Fruit fly (Drosophila melanogaster) Kc167 (cell line): ENCODE measurements around the gene CG15515.
"Not testable (repeated sequence)": the region's sequence is repeated elsewhere in the genome, so short reads cannot be mapped to it uniquely, and the experiment has no call there.

Experiments used
- Myc ChIP-seq: fragments of >200 bp; optimal IDR thresholded peaks from 2 replicates; lab custom pipeline; 2017; ENCODE audit warnings: missing external identifiers
- Sin3A ChIP-seq: fragments of >200 bp; optimal IDR thresholded peaks from 2 replicates; lab custom pipeline; 2018; ENCODE audit warnings: missing external identifiers
- h ChIP-seq: fragments of >200 bp; optimal IDR thresholded peaks from 3 replicates; lab custom pipeline; 2018; ENCODE audit warnings: missing external identifiers
- insv ChIP-seq: fragments of >200 bp; optimal IDR thresholded peaks from 3 replicates; lab custom pipeline; 2018; ENCODE audit warnings: missing external identifiers
- psq ChIP-seq: fragments of >200 bp; optimal IDR thresholded peaks from 2 replicates; lab custom pipeline; 2017; ENCODE audit warnings: missing external identifiers
- ttk ChIP-seq: sonication (Bioruptor generic); optimal IDR thresholded peaks from 2 replicates; lab custom pipeline; 2017; ENCODE audit warnings: missing external identifiers

Gene CG15515

DNA sequence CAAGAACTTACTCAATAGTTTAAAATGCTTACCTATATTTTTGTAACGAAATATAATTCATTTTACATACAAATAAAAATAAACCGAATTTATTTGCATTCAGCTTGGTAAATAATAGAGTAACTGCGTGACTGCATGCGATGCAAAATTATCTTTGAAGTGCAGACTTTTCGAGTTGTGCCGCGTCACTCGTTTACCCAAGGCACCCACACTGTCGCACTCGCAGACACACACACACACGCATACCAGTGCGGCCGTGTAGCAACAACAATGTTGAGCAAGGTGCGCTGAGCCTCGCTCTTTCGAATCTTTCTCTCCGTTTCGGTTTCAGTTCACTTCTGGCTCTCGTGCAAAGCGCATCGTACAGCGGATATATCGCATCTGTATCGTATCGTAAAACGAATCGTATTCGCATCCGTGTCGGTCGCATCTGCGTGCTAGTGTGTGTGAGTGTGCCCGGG is 28.5 kb upstream of the CG15515 start, which contains the start of gene CG31038:
Gene CG31038 (plus strand): TSS at position 327 of the 461 bp plus-strand sequence.
- TF ChIP-seq ttk (lab: Kevin White, UChicago) (no peak), psq (no peak), Sin3A (no peak), h (no peak), insv (lab: Kevin White, UChicago) (no peak)

DNA sequence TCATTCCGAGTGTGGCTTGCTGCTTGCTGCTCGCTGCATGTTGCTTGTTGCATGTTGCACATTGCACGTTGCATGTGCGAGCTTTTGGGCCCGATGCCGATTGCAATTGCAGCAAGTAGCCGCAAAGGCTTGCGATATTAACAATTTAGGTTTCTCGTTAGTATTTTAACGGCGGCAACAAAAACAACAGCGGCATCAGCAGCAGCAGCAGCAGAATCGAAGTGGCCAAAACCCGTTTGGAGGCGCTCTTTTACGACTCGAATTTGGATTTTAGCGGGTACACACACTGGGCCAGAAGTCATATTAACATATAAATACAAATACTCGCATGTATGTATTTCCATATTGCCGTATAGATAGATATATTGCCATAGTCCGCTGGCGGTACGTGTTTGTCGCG is 25.0 kb upstream of the CG15515 start:
- TF ChIP-seq h (no peak), Sin3A (no peak), Myc (lab: Kevin White, UChicago) (no peak), insv (lab: Kevin White, UChicago) (no peak), ttk (lab: Kevin White, UChicago) (no peak), psq (no peak)

DNA sequence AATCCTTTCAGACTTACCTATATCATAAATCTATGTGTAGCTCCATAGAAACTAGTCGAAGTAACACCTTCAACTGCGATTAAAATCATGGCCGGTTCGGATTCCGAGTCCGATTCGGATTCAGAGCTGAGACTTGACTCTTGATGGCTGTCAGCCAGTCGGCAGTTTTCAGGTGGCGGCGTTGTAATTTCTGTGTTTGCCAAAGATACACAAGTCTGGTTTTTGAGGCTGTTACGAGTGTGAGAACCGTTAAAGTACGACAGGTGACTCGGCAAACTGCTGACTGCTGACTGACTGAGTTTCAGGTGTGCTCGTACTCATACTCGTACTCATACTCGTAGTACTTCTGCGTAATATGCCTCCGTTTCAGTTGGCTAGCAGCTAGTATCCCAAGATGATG is 14.1 kb upstream of the CG15515 start:
- TF ChIP-seq insv (lab: Kevin White, UChicago) = no peak
- no peak for TF ChIP-seq psq
- no peak for TF ChIP-seq Myc (lab: Kevin White, UChicago)
- TF ChIP-seq ttk (lab: Kevin White, UChicago) = no peak
- no peak for TF ChIP-seq h
- no peak for TF ChIP-seq Sin3A

DNA sequence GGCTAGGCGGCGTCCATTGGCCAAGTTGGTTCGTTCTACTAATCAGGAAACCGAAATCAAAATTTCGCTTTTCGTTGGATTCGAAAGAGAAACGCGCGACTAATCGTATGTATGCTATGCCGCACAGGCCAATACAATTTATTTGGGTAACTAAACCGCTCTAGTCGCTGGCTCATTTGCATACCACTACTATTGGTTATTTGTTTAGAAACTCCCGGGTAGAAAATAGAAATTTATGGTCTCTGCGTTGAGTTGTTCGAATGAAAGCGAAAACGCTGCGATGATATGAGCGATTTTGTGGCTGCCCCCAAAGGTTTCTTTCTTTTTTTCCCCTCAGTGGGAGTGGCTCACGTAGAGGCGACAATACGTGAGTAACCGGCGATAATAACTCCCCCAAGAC is 12.2 kb upstream of the CG15515 start:
- TF ChIP-seq psq (no peak), insv (lab: Kevin White, UChicago) (no peak), Sin3A (no peak), Myc (lab: Kevin White, UChicago) (no peak), ttk (lab: Kevin White, UChicago) (no peak), h (no peak)

DNA sequence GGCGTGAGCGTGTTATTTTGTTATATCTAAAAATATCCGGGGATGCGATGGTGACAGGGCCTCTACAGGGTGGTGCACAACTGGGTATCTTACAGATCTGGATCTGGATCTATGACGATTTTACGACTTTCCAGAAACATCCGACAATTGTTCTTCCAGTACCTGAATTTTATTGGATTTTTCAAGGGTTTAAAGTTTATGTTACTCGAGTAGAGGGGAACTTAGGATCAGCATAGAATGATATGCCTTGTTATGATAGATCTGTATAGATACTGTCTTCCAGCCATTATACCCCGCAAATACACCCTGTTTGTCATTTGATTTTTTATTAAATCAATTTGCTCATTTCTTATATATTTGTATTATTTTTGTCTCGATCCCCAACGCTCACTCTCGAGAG is 10.9 kb upstream of the CG15515 start:
- TF ChIP-seq Sin3A (no peak), h (no peak)

DNA sequence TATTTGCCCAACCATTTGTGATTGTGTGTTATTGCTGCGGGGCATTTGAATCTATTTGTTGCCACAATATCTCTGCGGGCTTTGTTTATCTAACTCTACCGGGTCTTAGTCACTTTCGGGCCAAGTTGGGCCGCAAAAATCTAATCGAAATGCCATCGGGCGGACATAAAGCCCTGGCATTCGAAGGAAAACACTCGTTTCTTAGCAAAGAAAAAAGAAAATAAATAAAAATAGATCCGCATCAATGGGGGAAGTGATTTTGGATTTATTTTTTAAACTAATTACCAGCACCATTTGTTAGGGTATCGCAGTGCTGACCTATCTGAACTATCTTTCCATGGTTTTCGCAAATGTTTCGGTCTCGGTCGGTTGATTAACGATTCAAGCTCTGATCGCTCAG is 6.7 kb upstream of the CG15515 start:
- TF ChIP-seq Sin3A (no peak), psq (no peak), insv (lab: Kevin White, UChicago) (no peak), Myc (lab: Kevin White, UChicago) (no peak), ttk (lab: Kevin White, UChicago) (no peak), h (no peak)

DNA sequence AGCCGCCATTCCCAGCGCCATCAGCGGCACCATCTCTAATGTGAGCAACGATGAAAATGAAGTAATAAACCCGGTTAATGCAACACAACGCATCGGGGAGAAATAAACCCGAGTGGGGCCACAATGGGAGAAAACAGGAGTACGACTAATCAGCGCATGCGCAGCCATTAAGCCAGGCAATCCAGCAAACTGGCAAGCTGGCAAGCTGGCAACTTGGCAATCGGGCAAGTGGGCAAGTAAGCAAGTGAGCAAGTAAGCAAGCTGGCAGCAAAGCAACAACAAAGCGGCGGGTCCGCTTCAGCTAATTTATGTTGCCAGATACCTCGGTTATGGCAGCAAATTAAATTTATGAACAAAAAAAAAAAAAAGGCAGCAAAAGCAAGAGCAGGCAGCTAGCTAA is 5.6 kb upstream of the CG15515 start:
- TF ChIP-seq ttk (lab: Kevin White, UChicago) = no peak
- no peak for TF ChIP-seq Sin3A
- TF ChIP-seq h = no peak
- TF ChIP-seq insv (lab: Kevin White, UChicago) = no peak
- no peak for TF ChIP-seq psq
- no peak for TF ChIP-seq Myc (lab: Kevin White, UChicago)

DNA sequence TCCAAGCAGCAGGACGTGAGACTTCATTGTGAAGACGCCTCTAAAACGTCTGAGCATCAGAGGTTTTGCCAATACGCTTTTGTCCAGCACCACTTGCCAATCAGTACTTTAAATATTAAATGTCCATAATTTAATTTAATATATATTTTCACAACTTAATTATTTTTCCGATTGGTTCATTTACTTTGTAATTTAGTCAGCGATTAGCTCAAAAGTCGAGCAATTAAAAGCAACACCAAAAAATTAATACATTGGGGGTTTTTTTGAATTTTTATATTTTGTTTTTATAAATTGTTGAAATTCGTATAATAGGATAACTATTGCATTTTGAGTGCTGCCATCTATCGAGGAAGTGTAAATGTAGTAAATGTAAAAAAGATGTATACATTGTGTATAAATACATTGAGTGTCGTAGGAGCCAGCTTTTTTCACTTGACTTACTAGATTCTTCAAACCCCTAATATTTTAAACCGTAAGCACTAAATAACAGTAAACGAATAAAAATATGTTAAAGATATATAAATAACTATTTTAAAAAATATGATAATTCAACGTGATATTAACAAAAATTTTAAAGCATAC is 1.4 kb upstream of the CG15515 start, which contains the start of gene CG15517:
Gene CG15517 (minus strand): TSS at position 51 of the 582 bp plus-strand sequence.
- no peak for TF ChIP-seq insv (lab: Kevin White, UChicago)
- TF ChIP-seq Sin3A = no peak
- no peak for TF ChIP-seq psq
- no peak for TF ChIP-seq ttk (lab: Kevin White, UChicago)
- TF ChIP-seq h = no peak
- no peak for TF ChIP-seq Myc (lab: Kevin White, UChicago)

DNA sequence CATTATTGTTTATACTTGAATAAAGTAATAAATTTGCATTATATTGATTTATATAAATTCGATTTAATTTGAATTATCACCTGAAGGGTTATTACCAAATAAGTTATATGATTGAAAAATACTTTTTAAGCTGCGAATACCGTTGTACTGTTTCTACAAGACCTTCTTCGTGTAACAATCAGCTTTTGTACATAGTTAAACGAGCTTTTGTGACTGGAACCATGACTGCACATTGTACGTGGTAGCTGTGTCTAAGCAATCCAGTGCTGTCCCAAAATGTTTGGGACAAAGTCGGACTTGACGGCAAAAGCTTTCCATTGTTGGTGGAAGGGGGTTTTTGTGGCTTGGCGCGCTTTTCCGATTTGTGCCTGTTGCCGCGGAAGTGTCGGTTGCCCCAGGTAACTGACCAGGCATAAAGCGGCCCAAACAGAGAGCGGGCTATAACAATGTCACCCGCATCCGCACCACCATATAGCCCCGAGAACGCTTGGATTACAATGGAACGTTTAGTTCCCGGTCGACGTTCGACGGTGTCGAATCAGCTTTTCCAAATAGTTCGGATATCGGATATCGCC is 2.4 kb downstream of the CG15515 start, which contains the start of gene CG31036:
Gene CG31036 (plus strand): TSS at position 507 of the 575 bp plus-strand sequence.
- no peak for TF ChIP-seq insv (lab: Kevin White, UChicago)
- no peak for TF ChIP-seq ttk (lab: Kevin White, UChicago)
- no peak for TF ChIP-seq Myc (lab: Kevin White, UChicago)
- no peak for TF ChIP-seq psq
- no peak for TF ChIP-seq Sin3A

DNA sequence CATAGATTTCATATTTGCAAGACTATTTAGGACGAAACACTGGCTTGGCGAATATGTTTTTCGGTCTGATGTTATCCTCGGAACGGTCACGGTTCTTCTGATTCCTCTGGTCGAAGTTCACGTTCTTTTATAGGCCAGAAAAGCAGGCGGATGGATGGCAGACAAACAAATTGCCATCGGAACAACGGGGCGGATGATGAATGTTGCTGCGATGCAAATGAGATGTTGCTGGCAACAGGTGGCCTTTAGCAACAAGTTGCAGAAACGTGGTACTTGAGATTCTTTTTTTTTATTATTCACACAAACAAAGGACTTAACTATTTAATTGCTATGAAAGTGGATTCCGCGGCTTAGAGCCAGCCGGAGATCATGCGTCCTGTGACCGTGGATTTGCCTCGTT is 9.0 kb downstream of the CG15515 start, which contains the start of gene Capa:
Gene Capa (minus strand): TSS at position 101 of the 400 bp plus-strand sequence.
- TF ChIP-seq h = no peak
- no peak for TF ChIP-seq Sin3A
- TF ChIP-seq ttk (lab: Kevin White, UChicago) = no peak
- TF ChIP-seq insv (lab: Kevin White, UChicago) = no peak
- no peak for TF ChIP-seq Myc (lab: Kevin White, UChicago)
- TF ChIP-seq psq = no peak

DNA sequence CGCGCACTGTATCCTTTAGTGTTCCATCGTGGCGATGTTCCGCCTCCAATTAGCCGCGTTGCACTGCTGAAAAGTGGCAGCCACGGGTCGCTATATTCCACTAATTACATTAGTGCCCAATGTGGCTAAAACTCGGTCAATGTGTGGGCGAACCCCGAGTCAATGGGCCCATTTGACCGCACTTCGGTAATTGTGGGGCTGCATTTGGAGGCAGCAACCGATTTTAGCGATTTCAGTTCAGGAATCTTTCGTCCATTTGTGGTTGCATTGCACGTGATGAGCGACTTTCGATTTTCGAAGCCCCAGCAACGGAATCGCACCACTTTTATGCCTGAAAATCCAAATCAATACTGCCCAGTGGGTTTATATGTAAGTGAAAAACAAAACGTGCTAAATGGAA is 14.9 kb downstream of the CG15515 start, which contains the start of gene trp:
Gene trp (minus strand): TSS at position 101 of the 400 bp plus-strand sequence.
- TF ChIP-seq Sin3A = no peak
- no peak for TF ChIP-seq psq
- no peak for TF ChIP-seq Myc (lab: Kevin White, UChicago)

DNA sequence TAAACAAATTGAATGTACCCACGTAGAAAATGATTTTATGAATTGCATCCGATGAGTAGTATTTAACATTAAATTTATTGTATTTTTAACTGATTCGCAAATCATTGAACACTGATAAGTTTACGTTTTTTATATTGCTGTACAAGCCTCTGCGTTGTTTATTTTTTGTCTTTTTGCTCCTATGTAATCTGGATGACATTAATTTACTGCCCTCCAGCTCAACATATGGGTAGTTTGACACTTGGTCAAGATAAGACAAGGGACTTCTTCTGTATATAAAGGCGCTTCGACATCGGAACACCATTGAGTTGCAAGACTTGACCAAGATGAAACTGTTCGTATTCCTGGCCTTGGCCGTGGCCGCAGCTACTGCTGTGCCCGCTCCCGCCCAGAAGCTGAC is 16.7 kb downstream of the CG15515 start, which contains the start of gene Jon99Ciii:
Gene Jon99Ciii (plus strand): TSS at position 301 of the 400 bp plus-strand sequence.
- TF ChIP-seq psq; ttk (lab: Kevin White, UChicago); insv (lab: Kevin White, UChicago): not testable (repeated sequence)

DNA sequence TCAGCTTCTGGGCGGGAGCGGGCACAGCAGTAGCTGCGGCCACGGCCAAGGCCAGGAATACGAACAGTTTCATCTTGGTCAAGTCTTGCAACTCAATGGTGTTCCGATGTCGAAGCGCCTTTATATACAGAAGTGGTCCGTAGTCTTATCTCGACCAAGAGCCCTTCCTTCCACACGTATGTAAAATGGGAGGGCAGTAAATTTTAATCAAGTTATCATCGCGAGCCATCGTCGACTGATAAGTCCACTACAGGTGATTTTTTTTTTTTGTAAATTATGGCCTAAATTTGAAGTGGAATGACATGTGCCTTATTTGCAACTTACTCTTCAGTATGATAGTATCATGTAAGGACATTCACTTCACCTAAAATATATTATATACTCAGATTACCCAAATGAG is 19.3 kb downstream of the CG15515 start, which contains the start of gene Jon99Cii:
Gene Jon99Cii (minus strand): TSS at position 101 of the 400 bp plus-strand sequence.
- TF ChIP-seq ttk (lab: Kevin White, UChicago); Sin3A; insv (lab: Kevin White, UChicago): not testable (repeated sequence)
